Fruit fly (Drosophila melanogaster) whole organism, adult: ENCODE measurements around the gene Ranbp16.

Experiments used
- CG12768 ChIP-seq: fragments of 200-800 bp; sonication (Bioruptor generic); optimal IDR thresholded peaks from 2 replicates; lab custom pipeline; 2017; ENCODE audit warnings: missing biosample characterization, missing genetic modification characterization, mild to moderate bottlenecking, moderate library complexity, missing genetic modification reagents
- CG1620 ChIP-seq: fragments of 200-800 bp; sonication (Bioruptor generic); optimal IDR thresholded peaks from 2 replicates; lab custom pipeline; 2016; ENCODE audit warnings: missing biosample characterization, missing genetic modification characterization
- cnc ChIP-seq, 2 experiments: fragments of >200 bp; optimal IDR thresholded peaks; 2 replicates each; lab custom pipeline; 2017
- toe ChIP-seq: fragments of 200-800 bp; sonication (Bioruptor generic); optimal IDR thresholded peaks from 2 replicates; lab custom pipeline; 2016; ENCODE audit warnings: missing biosample characterization, missing genetic modification characterization

DNA sequence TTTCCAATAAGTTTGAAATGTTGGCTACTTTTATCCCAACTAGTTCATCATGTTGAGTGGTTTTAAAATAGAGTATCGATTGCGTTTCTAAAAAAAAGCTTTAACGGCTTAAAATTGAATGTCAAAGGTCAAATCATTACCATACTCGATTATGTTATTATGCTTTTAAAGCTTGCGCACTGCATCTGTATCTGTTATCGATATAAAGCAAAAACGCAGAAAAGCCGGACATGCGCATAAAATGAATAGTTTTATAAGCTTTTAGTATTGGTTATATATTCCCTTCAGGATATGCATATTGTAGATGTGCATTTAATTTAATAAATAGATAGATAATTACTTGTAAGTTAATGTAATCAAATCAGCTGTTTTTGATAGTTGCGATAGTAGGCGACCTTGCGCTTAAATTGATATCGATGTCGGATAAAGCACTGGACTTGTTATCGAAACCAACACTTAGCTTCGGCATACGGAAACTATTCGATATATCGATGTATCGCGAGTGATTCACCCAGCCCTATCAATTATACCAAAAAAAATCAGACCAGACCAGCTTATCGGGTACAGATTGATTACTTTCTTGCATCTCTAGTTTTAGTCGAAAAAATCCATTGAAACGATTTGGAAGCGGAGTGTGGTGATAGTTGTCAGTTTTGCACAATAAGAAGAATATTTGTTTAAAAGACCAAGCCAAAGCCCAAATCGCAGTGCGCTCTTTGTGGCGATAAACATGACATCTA is 41.9 kb downstream of the Ranbp16 start, which contains the start of gene shi:
- TF ChIP-seq cnc (optimal IDR thresholded peaks at IDR 0.05; lab: Kevin White, UChicago) (no peak), CG12768 (no peak), toe (GFP tag; lab: Kevin White, UChicago) (no peak), CG1620 (no peak)
